Worm (Caenorhabditis elegans): ENCODE data around the gene rps-12.

rps-12 gene

DNA sequence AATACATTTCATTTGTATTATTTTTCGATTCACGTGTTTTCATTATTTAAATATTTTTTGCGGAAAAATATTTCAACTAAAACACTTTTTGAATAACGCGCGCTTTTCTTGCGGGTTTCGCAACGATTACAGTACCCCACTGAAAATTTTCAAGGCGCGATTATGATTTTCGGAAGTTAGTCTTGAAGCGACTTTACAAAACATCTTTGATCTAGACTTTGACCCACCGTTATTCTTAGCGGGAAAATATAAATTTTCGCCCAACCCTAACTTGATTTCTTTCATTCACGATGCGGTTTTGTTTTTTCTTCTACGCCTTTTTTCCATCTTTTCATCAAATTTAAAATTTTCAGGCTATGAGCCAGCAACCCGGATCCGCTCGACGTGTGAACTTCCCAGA is 48.7 kb downstream of the rps-12 start, which contains the start of gene egg-1:
Gene egg-1 (plus strand): TSS at position 354 of the 400 bp plus-strand sequence.
- TF ChIP-seq ztf-23 (GFP tag; IDR thresholded peaks at IDR 0.05) (no peak), ref-1 (GFP tag; conservative IDR thresholded peaks at IDR 0.05) (no peak), ztf-29 (GFP tag; IDR thresholded peaks at IDR 0.05) (no peak), tab-1 (GFP tag; IDR thresholded peaks at IDR 0.05) (no peak)

DNA sequence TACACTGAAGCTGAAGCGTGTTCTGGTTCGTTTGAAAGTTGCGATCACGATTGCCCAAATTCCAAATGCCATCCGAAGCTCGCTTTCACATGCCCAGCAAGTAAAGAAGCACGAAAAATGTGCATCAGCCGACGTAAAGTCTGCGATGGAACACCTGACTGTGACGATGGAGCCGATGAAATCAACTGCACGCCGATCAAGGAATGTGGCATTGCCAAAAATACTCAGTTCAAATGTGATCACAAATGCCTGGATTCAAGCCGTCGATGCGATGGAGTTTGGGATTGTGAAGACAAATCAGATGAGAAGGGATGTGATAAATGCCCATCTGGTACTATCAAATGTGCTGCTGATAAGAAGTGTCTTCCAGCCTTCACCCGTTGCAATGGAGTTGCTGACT is 50.3 kb downstream of the rps-12 start:
- TF ChIP-seq ztf-29 (GFP tag; IDR thresholded peaks at IDR 0.05) = no peak
- no peak for TF ChIP-seq klf-2 (GFP tag; conservative IDR thresholded peaks at IDR 0.05)
- TF ChIP-seq ref-1 (GFP tag; conservative IDR thresholded peaks at IDR 0.05) = no peak
- TF ChIP-seq tab-1 (GFP tag; IDR thresholded peaks at IDR 0.05) = no peak
- TF ChIP-seq cog-1 (tag; optimal IDR thresholded peaks at IDR 0.05) = no peak
- no peak for TF ChIP-seq T22C8.4 (GFP tag; IDR thresholded peaks at IDR 0.05)
- TF ChIP-seq med-1 (GFP tag; optimal IDR thresholded peaks at IDR 0.05; ENCODE audit: insufficient read depth) = no peak
- no peak for TF ChIP-seq flt-1 (GFP tag; IDR thresholded peaks at IDR 0.05)
